Worm (Caenorhabditis elegans) whole organism, L3 larva: ENCODE results near the gene fbxb-108.

Experiments
- R02D3.7 ChIP-seq: fragments of 150-350 bp; optimal IDR thresholded peaks from 2 replicates; lab custom pipeline; 2014; ENCODE audit warnings: missing biosample characterization, missing genetic modification characterization
- ZK546.5 ChIP-seq: sonication (generic microtip); optimal IDR thresholded peaks from 2 replicates; lab custom pipeline; 2017; ENCODE audit warnings: missing biosample characterization, missing genetic modification characterization
- ceh-82 ChIP-seq: fragments of 150-350 bp; optimal IDR thresholded peaks from 2 replicates; lab custom pipeline; 2014; ENCODE audit warnings: missing biosample characterization, missing genetic modification characterization
- elt-2 ChIP-seq: sonication (generic microtip); optimal IDR thresholded peaks from 2 replicates; lab custom pipeline; 2016; ENCODE audit warnings: missing genetic modification reagents, mild to moderate bottlenecking, missing genetic modification characterization, missing compliant biosample characterization
- lin-39 ChIP-seq: fragments of 150-350 bp; optimal IDR thresholded peaks from 2 replicates; lab custom pipeline; 2018; ENCODE audit warnings: missing biosample characterization, missing genetic modification reagents, missing genetic modification characterization
- nhr-12 ChIP-seq: fragments of 150-350 bp; optimal IDR thresholded peaks from 2 replicates; lab custom pipeline; 2014; ENCODE audit warnings: missing biosample characterization, missing genetic modification characterization
- pha-4 ChIP-seq: fragments of 150-350 bp; optimal IDR thresholded peaks from 2 replicates; lab custom pipeline; 2014; ENCODE audit warnings: missing biosample characterization, missing genetic modification reagents, missing genetic modification characterization
- skn-1 ChIP-seq: fragments of 150-350 bp; optimal IDR thresholded peaks from 2 replicates; lab custom pipeline; 2014; ENCODE audit warnings: missing biosample characterization, missing genetic modification characterization

- no peak for TF ChIP-seq R02D3.7 (tag; lab: Kevin White, UChicago)
- TF ChIP-seq nhr-12 (tag; lab: Kevin White, UChicago), result no peak
- TF ChIP-seq ceh-82 (tag; lab: Kevin White, UChicago), result no peak
- TF ChIP-seq skn-1 (tag; lab: Kevin White, UChicago), result no peak
- no peak for TF ChIP-seq elt-2 (tag; lab: Kevin White, UChicago)
- TF ChIP-seq pha-4, result no peak
- no peak for TF ChIP-seq ZK546.5 (tag; lab: Kevin White, UChicago)
- no peak for TF ChIP-seq lin-39 (tag; lab: Kevin White, UChicago)
These were observed 21.0 kb downstream of the fbxb-108 start for ce11 chrII:2785787-2786186.
